Fruit fly (Drosophila melanogaster): ENCODE results near the gene Cph.

Gene Cph

DNA sequence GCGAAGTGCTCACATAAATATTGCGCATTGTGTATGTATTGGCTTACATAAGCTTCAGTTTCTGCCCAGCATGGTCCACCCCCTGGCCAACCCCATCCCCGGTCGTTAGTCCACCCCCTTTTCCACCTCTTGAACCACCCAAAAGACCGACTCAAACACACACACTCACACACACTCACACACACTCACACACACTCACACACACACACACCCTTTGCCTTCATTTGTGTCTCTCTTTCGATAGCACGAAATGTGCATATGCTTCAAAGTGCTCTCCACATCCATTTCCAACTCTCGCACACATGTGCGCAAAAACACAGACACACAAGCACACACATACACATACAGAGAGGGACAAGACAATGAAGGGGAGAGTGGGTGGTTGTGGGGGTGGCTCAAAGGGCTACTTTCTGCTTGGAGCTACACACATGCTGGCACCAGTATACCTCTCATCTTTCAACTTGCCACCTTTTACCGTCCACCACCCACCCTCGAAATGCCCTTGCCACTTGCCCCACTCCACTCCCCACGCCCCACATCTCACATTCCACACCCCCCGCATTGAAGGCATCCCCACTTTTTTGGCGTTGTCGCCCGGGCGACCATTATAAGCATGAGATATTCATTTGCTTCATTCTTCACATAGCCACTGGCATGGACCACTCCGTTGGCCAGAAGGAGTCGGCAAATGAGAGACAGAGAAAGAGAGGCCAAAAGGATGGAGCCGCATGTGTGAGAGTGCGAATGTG is 13.9 kb downstream of the Cph start:
- peak; percentile 11 for TF ChIP-seq Dfd (GFP tag; optimal IDR thresholded peaks at IDR 0.05)
- no peak for TF ChIP-seq CG32264 (GFP tag; optimal IDR thresholded peaks at IDR 0.05)

DNA sequence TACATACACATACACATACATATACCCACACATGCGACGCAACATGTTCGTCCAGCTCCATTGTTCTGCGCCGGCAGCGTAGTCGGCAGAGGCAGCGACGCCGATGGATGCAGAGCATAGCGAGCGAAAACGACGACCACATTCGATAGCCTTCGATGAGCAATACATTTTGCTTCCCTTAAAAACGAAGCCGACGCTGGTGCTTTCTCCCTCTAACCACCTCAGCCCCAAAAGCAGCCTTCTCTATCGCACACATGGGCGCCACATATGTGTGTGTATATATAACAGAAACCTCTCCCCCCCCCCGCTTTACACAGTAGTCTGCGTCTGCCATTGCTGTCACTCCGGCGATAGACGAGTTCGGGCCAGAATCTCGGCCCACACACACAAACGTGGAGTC is 15.3 kb downstream of the Cph start:
- TF ChIP-seq lola (GFP tag; optimal IDR thresholded peaks at IDR 0.05) (no peak), sv (GFP tag; optimal IDR thresholded peaks at IDR 0.05) (no peak), OdsH (GFP tag; optimal IDR thresholded peaks at IDR 0.05) (no peak), CG9705 (GFP tag; optimal IDR thresholded peaks at IDR 0.05) (no peak), rgr (GFP tag; optimal IDR thresholded peaks at IDR 0.05) (no peak), Vsx2 (GFP tag; optimal IDR thresholded peaks at IDR 0.05; ENCODE audit: partially characterized antibody) (no peak), Jra (GFP tag; optimal IDR thresholded peaks at IDR 0.05) (no peak), tai (GFP tag; optimal IDR thresholded peaks at IDR 0.05) (no peak), sage (GFP tag; optimal IDR thresholded peaks at IDR 0.05) (no peak), Hr83 (GFP tag; optimal IDR thresholded peaks at IDR 0.05; ENCODE audit: poor library complexity, severe bottlenecking) (no peak), jim (GFP tag; optimal IDR thresholded peaks at IDR 0.05) (no peak), CG32264 (GFP tag; optimal IDR thresholded peaks at IDR 0.05) (no peak), br (GFP tag; optimal IDR thresholded peaks at IDR 0.05) (no peak), fru (GFP tag; optimal IDR thresholded peaks at IDR 0.05) (no peak), Abd-B (GFP tag; optimal IDR thresholded peaks at IDR 0.05) (no peak), dmrt93B (GFP tag; optimal IDR thresholded peaks at IDR 0.05) (no peak), usp (GFP tag; optimal IDR thresholded peaks at IDR 0.05) (no peak), HLH106 (tag; optimal IDR thresholded peaks at IDR 0.05) (no peak), Mio (GFP tag; optimal IDR thresholded peaks at IDR 0.05) (no peak), GATAd (GFP tag; optimal IDR thresholded peaks at IDR 0.05) (no peak)

DNA sequence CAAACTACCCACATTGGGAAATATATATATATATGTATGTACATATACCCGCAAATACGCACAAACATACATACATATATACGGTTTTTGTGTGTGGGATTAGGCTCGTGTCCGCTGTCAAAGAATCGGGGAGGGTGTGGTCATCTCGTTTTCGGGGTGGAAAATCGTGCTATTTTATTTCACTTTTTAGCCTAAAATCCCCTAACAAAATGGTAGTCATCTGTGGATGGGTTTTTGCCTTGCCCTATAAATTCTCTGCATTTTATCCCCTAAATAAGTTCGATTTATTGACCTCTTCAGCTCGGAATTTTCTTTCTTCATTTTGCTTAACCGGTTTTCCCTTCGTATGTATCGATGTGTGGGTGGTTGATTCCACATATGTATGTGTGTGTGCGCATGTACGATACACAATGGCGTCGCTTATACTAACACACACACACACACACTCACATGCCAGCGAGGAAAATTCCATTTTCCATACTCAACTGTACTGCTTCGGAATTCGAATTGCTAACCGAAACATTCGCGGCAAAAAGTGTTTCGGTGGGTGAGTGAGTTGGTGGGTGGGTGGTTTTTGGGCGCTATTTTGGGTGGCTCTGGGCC is 21.8 kb downstream of the Cph start:
- TF ChIP-seq br (GFP tag; optimal IDR thresholded peaks at IDR 0.05) (no peak), dl (GFP tag; optimal IDR thresholded peaks at IDR 0.05; ENCODE audit: insufficient read depth in 1 of 2, partially characterized antibody in 2 of 2) (no peak), Jra (GFP tag; optimal IDR thresholded peaks at IDR 0.05) (no peak), Rel (GFP tag; optimal IDR thresholded peaks at IDR 0.05) (no peak), Rel (tag; optimal IDR thresholded peaks at IDR 0.05) (no peak), CrebA (GFP tag; optimal IDR thresholded peaks at IDR 0.05; ENCODE audit: borderline replicate concordance) (no peak), sage (GFP tag; optimal IDR thresholded peaks at IDR 0.05) (no peak), Vsx2 (GFP tag; optimal IDR thresholded peaks at IDR 0.05; ENCODE audit: partially characterized antibody) (no peak), rgr (GFP tag; optimal IDR thresholded peaks at IDR 0.05) (no peak)

DNA sequence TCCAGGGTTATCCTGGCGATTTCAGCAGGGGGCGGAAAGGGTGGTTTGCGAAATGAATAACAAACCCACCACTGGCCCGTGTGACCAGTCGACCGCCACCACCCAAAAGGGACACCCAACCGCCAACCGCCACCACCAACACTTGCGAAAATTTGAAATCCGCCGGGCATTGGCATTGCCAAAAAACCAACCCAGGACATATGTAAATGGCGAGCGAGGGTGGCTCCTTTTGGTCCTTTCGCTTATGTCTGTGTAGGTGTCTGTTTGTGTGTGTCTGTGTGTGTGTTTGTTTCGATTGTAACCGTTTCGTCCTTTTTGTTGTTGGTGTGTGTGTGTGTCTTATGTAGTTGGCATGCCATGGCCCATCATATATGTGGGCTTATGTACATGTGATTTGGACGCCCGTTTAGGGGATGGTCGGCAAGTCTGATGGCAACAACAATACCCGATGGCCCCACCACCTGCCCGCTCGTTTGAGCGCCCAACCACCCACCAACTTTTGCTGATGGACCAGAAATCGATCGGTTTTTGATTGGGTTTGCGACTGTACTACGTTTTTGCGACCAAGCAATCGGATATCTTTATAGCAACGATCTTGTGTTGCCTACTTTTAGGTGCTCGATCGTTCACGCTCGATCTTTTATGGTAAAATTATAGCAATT is 24.4 kb downstream of the Cph start:
- no peak for TF ChIP-seq brk (GFP tag; optimal IDR thresholded peaks at IDR 0.05)
- TF ChIP-seq foxo (GFP tag; optimal IDR thresholded peaks at IDR 0.05): no peak
- TF ChIP-seq jim (GFP tag; optimal IDR thresholded peaks at IDR 0.05): no peak
- no peak for TF ChIP-seq dmrt93B (GFP tag; optimal IDR thresholded peaks at IDR 0.05)
- TF ChIP-seq Myc (optimal IDR thresholded peaks at IDR 0.05): no peak
- TF ChIP-seq HLH106 (tag; optimal IDR thresholded peaks at IDR 0.05): no peak
- TF ChIP-seq CrebA (GFP tag; optimal IDR thresholded peaks at IDR 0.05; ENCODE audit: borderline replicate concordance): no peak
- TF ChIP-seq GATAd (GFP tag; optimal IDR thresholded peaks at IDR 0.05): no peak
- TF ChIP-seq OdsH (GFP tag; optimal IDR thresholded peaks at IDR 0.05): no peak
- TF ChIP-seq CG32264 (GFP tag; optimal IDR thresholded peaks at IDR 0.05): no peak
- no peak for TF ChIP-seq tai (GFP tag; optimal IDR thresholded peaks at IDR 0.05)
- no peak for TF ChIP-seq rgr (GFP tag; optimal IDR thresholded peaks at IDR 0.05)
- TF ChIP-seq Hr78 (GFP tag; optimal IDR thresholded peaks at IDR 0.05): no peak
- no peak for TF ChIP-seq lola (GFP tag; optimal IDR thresholded peaks at IDR 0.05)
- TF ChIP-seq dsf (GFP tag; optimal IDR thresholded peaks at IDR 0.05; ENCODE audit: borderline replicate concordance): no peak
- TF ChIP-seq usp (GFP tag; optimal IDR thresholded peaks at IDR 0.05): no peak
- TF ChIP-seq fru (GFP tag; optimal IDR thresholded peaks at IDR 0.05): no peak
